Worm (Caenorhabditis elegans) whole organism, young adult: Measurements from ENCODE around the gene aly-2.
A peak's percentile ranks its signal among the peaks of the same experiment; 100 is the strongest.

Experiments
- B0019.2 ChIP-seq: fragments of 200-800 bp; sonication (Bioruptor generic); conservative IDR thresholded peaks from 2 replicates; pipeline ENCODE4 v1.3.6; 2022; ENCODE audit warnings: missing genetic modification reagents, missing genetic modification characterization, missing compliant biosample characterization
- B0261.1 ChIP-seq: sonication (generic microtip); optimal IDR thresholded peaks from 2 replicates; lab custom pipeline; 2016; ENCODE audit warnings: mild to moderate bottlenecking, missing genetic modification characterization, moderate library complexity, missing compliant biosample characterization
- B0336.3 ChIP-seq: fragments of 200-800 bp; sonication (Bioruptor generic); IDR thresholded peaks from 2 replicates; pipeline ENCODE4 v1.3.6; 2022; ENCODE audit warnings: missing genetic modification characterization, missing compliant biosample characterization
- D2030.7 ChIP-seq: fragments of 200-800 bp; sonication (Bioruptor generic); IDR thresholded peaks from 2 replicates; pipeline ENCODE4 v1.3.6; 2022; ENCODE audit warnings: missing genetic modification reagents, missing genetic modification characterization, missing compliant biosample characterization
- F33H1.4 ChIP-seq: fragments of 200-800 bp; sonication (Bioruptor generic); IDR thresholded peaks from 2 replicates; pipeline ENCODE4 v1.3.6; 2022; ENCODE audit warnings: missing genetic modification reagents, missing genetic modification characterization, missing compliant biosample characterization
- F49E8.2 ChIP-seq: sonication (generic microtip); optimal IDR thresholded peaks from 3 replicates; lab custom pipeline; 2017; ENCODE audit warnings: missing genetic modification characterization, mild to moderate bottlenecking, missing compliant biosample characterization, antibody characterized with exemption, moderate library complexity; ENCODE audit not compliant: insufficient read depth
- F57A8.1 ChIP-seq: fragments of 200-800 bp; sonication (Bioruptor generic); optimal IDR thresholded peaks from 2 replicates; lab custom pipeline; 2018; ENCODE audit warnings: mild to moderate bottlenecking, missing genetic modification characterization, moderate library complexity, missing compliant biosample characterization
- T26A5.8 ChIP-seq: sonication (generic microtip); optimal IDR thresholded peaks from 2 replicates; lab custom pipeline; 2016; ENCODE audit warnings: missing genetic modification characterization, missing compliant biosample characterization
- Y53F4B.3 ChIP-seq: fragments of 200-800 bp; sonication (Bioruptor generic); IDR thresholded peaks from 2 replicates; pipeline ENCODE4 v1.3.6; 2022; ENCODE audit warnings: missing genetic modification reagents, missing genetic modification characterization, missing compliant biosample characterization
- Y67H2A.10 ChIP-seq: fragments of 200-800 bp; sonication (Bioruptor generic); conservative IDR thresholded peaks from 2 replicates; pipeline ENCODE4 v1.3.6; 2022; ENCODE audit warnings: missing genetic modification reagents, missing genetic modification characterization, missing compliant biosample characterization
- akir-1 ChIP-seq: fragments of 200-800 bp; sonication (Bioruptor generic); optimal IDR thresholded peaks from 2 replicates; lab custom pipeline; 2018; ENCODE audit warnings: mild to moderate bottlenecking, missing genetic modification characterization, moderate library complexity, missing compliant biosample characterization
- ama-1 ChIP-seq, 3 experiments: fragments of 150-350 bp in 1 of 3; sonication (generic microtip) in 2 of 3; optimal IDR thresholded peaks; 2 replicates each; lab custom pipeline; 2014 to 2018; ENCODE audit warnings: missing biosample characterization in 2 of 3, missing genetic modification characterization in 2 of 3, missing genetic modification reagents in 2 of 3
- attf-5 ChIP-seq: fragments of 200-800 bp; sonication (Bioruptor generic); optimal IDR thresholded peaks from 2 replicates; lab custom pipeline; 2018; ENCODE audit warnings: mild to moderate bottlenecking, missing genetic modification characterization, missing compliant biosample characterization
- bed-2 ChIP-seq: fragments of 200-800 bp; sonication (Bioruptor generic); IDR thresholded peaks from 2 replicates; pipeline ENCODE4 v1.3.6; 2022; ENCODE audit warnings: missing genetic modification reagents, missing genetic modification characterization, missing compliant biosample characterization
- cebp-1 ChIP-seq, 2 experiments: fragments of 200-800 bp in 1 of 2; sonication (Bioruptor generic) in 1 of 2; sonication (generic microtip) in 1 of 2; IDR thresholded peaks in 1 of 2; optimal IDR thresholded peaks in 1 of 2; 2 replicates each; pipeline versions ENCODE4 v1.3.6 to Lab custom; 2017 to 2022; ENCODE audit warnings: missing compliant biosample characterization in 2 of 2, missing genetic modification characterization in 2 of 2, mild to moderate bottlenecking in 1 of 2, missing genetic modification reagents in 1 of 2, moderate library complexity in 1 of 2
- cebp-2 ChIP-seq: fragments of 200-800 bp; sonication (Bioruptor generic); IDR thresholded peaks from 2 replicates; pipeline ENCODE4 v1.3.6; 2022; ENCODE audit warnings: missing genetic modification characterization, missing compliant biosample characterization
- ceh-27 ChIP-seq: fragments of 200-800 bp; sonication (Bioruptor generic); optimal IDR thresholded peaks from 2 replicates; lab custom pipeline; 2018; ENCODE audit warnings: mild to moderate bottlenecking, missing genetic modification characterization, moderate library complexity, missing compliant biosample characterization
- ceh-79 ChIP-seq: sonication (generic microtip); optimal IDR thresholded peaks from 2 replicates; lab custom pipeline; 2017; ENCODE audit warnings: mild to moderate bottlenecking, missing genetic modification characterization, missing compliant biosample characterization
- die-1 ChIP-seq: sonication (generic microtip); optimal IDR thresholded peaks from 2 replicates; lab custom pipeline; 2016; ENCODE audit warnings: missing genotype, mild to moderate bottlenecking, missing genetic modification characterization, missing compliant biosample characterization
- dox-1 ChIP-seq: fragments of 200-800 bp; sonication (Bioruptor generic); IDR thresholded peaks from 2 replicates; pipeline ENCODE4 v1.3.6; 2022; ENCODE audit warnings: missing genetic modification reagents, missing genetic modification characterization, missing compliant biosample characterization
- efl-1 ChIP-seq: fragments of 150-350 bp; optimal IDR thresholded peaks from 2 replicates; lab custom pipeline; 2014; ENCODE audit warnings: missing biosample characterization, missing genetic modification reagents, missing genetic modification characterization
- fkh-3 ChIP-seq: sonication (generic microtip); optimal IDR thresholded peaks from 2 replicates; lab custom pipeline; 2016; ENCODE audit warnings: mild to moderate bottlenecking, missing genetic modification characterization, missing compliant biosample characterization
- gei-17 ChIP-seq: fragments of 200-800 bp; sonication (Bioruptor generic); optimal IDR thresholded peaks from 2 replicates; lab custom pipeline; 2018; ENCODE audit warnings: mild to moderate bottlenecking, missing genetic modification characterization, missing compliant biosample characterization
- hlh-26 ChIP-seq: fragments of 200-800 bp; sonication (Bioruptor generic); conservative IDR thresholded peaks from 2 replicates; pipeline ENCODE4 v1.3.6; 2022; ENCODE audit warnings: missing genetic modification reagents, missing genetic modification characterization, missing compliant biosample characterization
- hmg-1.2 ChIP-seq: fragments of 200-800 bp; sonication (Bioruptor generic); IDR thresholded peaks from 2 replicates; pipeline ENCODE4 v1.3.6; 2022; ENCODE audit warnings: missing genetic modification reagents, missing genetic modification characterization, missing compliant biosample characterization
- let-526 ChIP-seq: fragments of 200-800 bp; sonication (Bioruptor generic); IDR thresholded peaks from 2 replicates; pipeline ENCODE4 v1.3.6; 2022; ENCODE audit warnings: missing genetic modification reagents, missing genetic modification characterization, missing compliant biosample characterization
- let-607 ChIP-seq, 2 experiments: fragments of 200-800 bp in 1 of 2; sonication (Bioruptor generic) in 1 of 2; sonication (generic microtip) in 1 of 2; optimal IDR thresholded peaks; 2 replicates each; lab custom pipeline; 2016 to 2018; ENCODE audit warnings: mild to moderate bottlenecking in 2 of 2, missing compliant biosample characterization in 2 of 2, missing genetic modification characterization in 2 of 2, moderate library complexity in 2 of 2, missing genotype in 1 of 2
- lin-35 ChIP-seq, 3 experiments: fragments of 150-350 bp in 2 of 3; sonication (generic microtip) in 1 of 3; optimal IDR thresholded peaks; 2 replicates each; lab custom pipeline; 2014 to 2018; ENCODE audit warnings: missing biosample characterization in 3 of 3, missing genetic modification characterization in 3 of 3, missing genetic modification reagents in 3 of 3
- lin-40 ChIP-seq: sonication (generic microtip); optimal IDR thresholded peaks from 2 replicates; lab custom pipeline; 2016; ENCODE audit warnings: missing genetic modification characterization, mild to moderate bottlenecking, missing compliant biosample characterization, missing genotype, missing genetic modification reagents
- lir-1 ChIP-seq: fragments of 200-800 bp; sonication (Bioruptor generic); conservative IDR thresholded peaks from 2 replicates; pipeline ENCODE4 v1.3.6; 2022; ENCODE audit warnings: missing genetic modification reagents, missing genetic modification characterization, missing compliant biosample characterization
- lsl-1 ChIP-seq: fragments of 200-800 bp; sonication (Bioruptor generic); optimal IDR thresholded peaks from 2 replicates; lab custom pipeline; 2018; ENCODE audit warnings: mild to moderate bottlenecking, missing genetic modification characterization, moderate library complexity, missing compliant biosample characterization
- madf-6 ChIP-seq: fragments of 200-800 bp; sonication (Bioruptor generic); IDR thresholded peaks from 2 replicates; pipeline ENCODE4 v1.3.6; 2022; ENCODE audit warnings: missing genetic modification reagents, missing genetic modification characterization, missing compliant biosample characterization
- nfya-1 ChIP-seq: sonication (generic microtip); optimal IDR thresholded peaks from 2 replicates; lab custom pipeline; 2017; ENCODE audit warnings: antibody characterized with exemption, missing compliant biosample characterization, missing genetic modification characterization, borderline replicate concordance; ENCODE audit not compliant: insufficient read depth
- nfyb-1 ChIP-seq: fragments of 200-800 bp; sonication (Bioruptor generic); IDR thresholded peaks from 2 replicates; pipeline ENCODE4 v1.3.6; 2022; ENCODE audit warnings: missing genetic modification reagents, missing genetic modification characterization, missing compliant biosample characterization
- nhr-80 ChIP-seq: sonication (generic microtip); optimal IDR thresholded peaks from 2 replicates; lab custom pipeline; 2016; ENCODE audit warnings: missing genetic modification characterization, missing compliant biosample characterization
- nhr-90 ChIP-seq: sonication (generic microtip); optimal IDR thresholded peaks from 2 replicates; lab custom pipeline; 2016; ENCODE audit warnings: missing genotype, mild to moderate bottlenecking, missing genetic modification characterization, missing compliant biosample characterization
- pha-4 ChIP-seq: fragments of 150-350 bp; sonication (generic microtip); optimal IDR thresholded peaks from 2 replicates; lab custom pipeline; 2014; ENCODE audit warnings: missing biosample characterization, missing genetic modification reagents, missing genetic modification characterization
- rec-8 ChIP-seq, 2 experiments: sonication (generic microtip); optimal IDR thresholded peaks; 2 replicates each; lab custom pipeline; 2016; ENCODE audit warnings: mild to moderate bottlenecking in 2 of 2, missing genetic modification characterization in 2 of 2, missing genetic modification reagents in 2 of 2, missing genotype in 2 of 2, missing biosample characterization in 1 of 2, missing compliant biosample characterization in 1 of 2, moderate library complexity in 1 of 2
- repo-1 ChIP-seq: sonication (generic microtip); optimal IDR thresholded peaks from 2 replicates; lab custom pipeline; 2017; ENCODE audit warnings: mild to moderate bottlenecking, missing genetic modification characterization, missing compliant biosample characterization
- rpc-1 ChIP-seq, 2 experiments: fragments of 150-350 bp in 1 of 2; sonication (generic microtip) in 1 of 2; optimal IDR thresholded peaks; 2 replicates each; lab custom pipeline; 2014 to 2018; ENCODE audit warnings: missing biosample characterization in 1 of 2, missing genetic modification characterization in 1 of 2, missing genetic modification reagents in 1 of 2, missing genotype in 1 of 2
- snpc-1.1 ChIP-seq: sonication (generic microtip); optimal IDR thresholded peaks from 2 replicates; lab custom pipeline; 2017; ENCODE audit warnings: missing genetic modification characterization, mild to moderate bottlenecking, missing compliant biosample characterization, antibody characterized with exemption, moderate library complexity, missing genotype, missing genetic modification reagents; ENCODE audit not compliant: insufficient read depth
- tbp1 ChIP-seq: fragments of 200-800 bp; sonication (Bioruptor generic); optimal IDR thresholded peaks from 2 replicates; lab custom pipeline; 2018; ENCODE audit warnings: mild to moderate bottlenecking, missing genetic modification characterization, missing compliant biosample characterization
- unc-130 ChIP-seq: sonication (generic microtip); optimal IDR thresholded peaks from 2 replicates; lab custom pipeline; 2016; ENCODE audit warnings: missing genetic modification reagents, missing genetic modification characterization, missing compliant biosample characterization
- xnd-1 ChIP-seq: sonication (generic microtip); optimal IDR thresholded peaks from 2 replicates; lab custom pipeline; 2016; ENCODE audit warnings: missing genotype, missing genetic modification reagents, missing genetic modification characterization, missing compliant biosample characterization
- ztf-28 ChIP-seq: fragments of 200-800 bp; sonication (Bioruptor generic); IDR thresholded peaks from 2 replicates; pipeline ENCODE4 v1.3.6; 2022; ENCODE audit warnings: missing genetic modification reagents, missing genetic modification characterization, missing compliant biosample characterization
- ztf-3 ChIP-seq: fragments of 200-800 bp; sonication (Bioruptor generic); optimal IDR thresholded peaks from 2 replicates; lab custom pipeline; 2018; ENCODE audit warnings: mild to moderate bottlenecking, missing genetic modification characterization, missing compliant biosample characterization

Gene aly-2

DNA sequence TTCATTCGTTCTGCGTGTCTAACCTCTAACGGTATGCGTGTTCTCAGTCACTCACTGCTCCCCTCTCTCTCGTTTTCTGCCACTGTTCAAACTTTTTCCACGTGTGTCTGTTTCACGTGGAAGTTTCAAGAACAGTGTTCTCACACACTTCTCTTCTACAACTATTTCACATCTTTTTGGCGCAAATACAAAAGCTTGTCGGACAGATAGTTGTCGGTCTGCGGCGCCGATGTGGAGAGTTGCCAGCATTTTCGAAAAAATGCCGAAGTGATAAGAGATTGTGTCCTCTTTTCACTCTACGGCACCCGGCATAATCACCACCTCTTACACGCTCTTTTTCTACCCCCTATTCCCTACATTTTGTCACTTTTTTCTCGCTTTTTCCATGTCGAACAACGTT lies 28.9 kb upstream of the aly-2 start:
- TF ChIP-seq cebp-1 (GFP tag; IDR thresholded peaks at IDR 0.05; lab: Robert Waterston, UW) (no peak), cebp-1 (tag; optimal IDR thresholded peaks at IDR 0.05; lab: Kevin White, UChicago) (no peak), cebp-2 (GFP tag; lab: Robert Waterston, UW) (0 out of 2 replicates have a peak, but pooled peaks have one; percentile 69), die-1 (tag; lab: Kevin White, UChicago) (no peak), pha-4 (tag; lab: Kevin White, UChicago) (no peak), rpc-1 (optimal IDR thresholded peaks at IDR 0.05; lab: Kevin White, UChicago) (no peak), rpc-1 (tag; optimal IDR thresholded peaks at IDR 0.05; lab: Kevin White, UChicago) (no peak), bed-2 (GFP tag; lab: Robert Waterston, UW) (no peak), efl-1 (GFP tag; lab: Kevin White, UChicago) (no peak), nfya-1 (tag; lab: Kevin White, UChicago) (no peak), fkh-3 (tag; lab: Kevin White, UChicago) (no peak), ztf-3 (GFP tag; lab: Kevin White, UChicago) (no peak), rec-8 (tag; optimal IDR thresholded peaks at IDR 0.05; lab: Kevin White, UChicago) (no peak), dox-1 (GFP tag; lab: Robert Waterston, UW) (no peak), attf-5 (GFP tag; lab: Kevin White, UChicago) (peak; percentile 25), repo-1 (tag; lab: Kevin White, UChicago) (no peak), unc-130 (no peak), nhr-90 (no peak), let-607 (tag; optimal IDR thresholded peaks at IDR 0.05; lab: Kevin White, UChicago) (peak; percentile 41 to 86), snpc-1.1 (tag; lab: Kevin White, UChicago) (no peak), lir-1 (GFP tag; lab: Robert Waterston, UW) (no peak), F57A8.1 (no peak), ceh-79 (tag; lab: Kevin White, UChicago) (no peak), lin-35 (GFP tag; optimal IDR thresholded peaks at IDR 0.05; lab: Kevin White, UChicago) (no peak), gei-17 (GFP tag; lab: Kevin White, UChicago) (no peak), lin-40 (tag; lab: Kevin White, UChicago) (no peak), B0336.3 (GFP tag; lab: Robert Waterston, UW) (no peak), hmg-1.2 (no peak), T26A5.8 (tag; lab: Kevin White, UChicago) (no peak), ceh-27 (no peak), F33H1.4 (GFP tag; lab: Robert Waterston, UW) (no peak), nhr-80 (tag; lab: Kevin White, UChicago) (peak; percentile 85), let-526 (GFP tag; lab: Robert Waterston, UW) (peak; percentile 12; the same call in 1 of the 2 replicates), nfyb-1 (GFP tag; lab: Robert Waterston, UW) (no peak)

DNA sequence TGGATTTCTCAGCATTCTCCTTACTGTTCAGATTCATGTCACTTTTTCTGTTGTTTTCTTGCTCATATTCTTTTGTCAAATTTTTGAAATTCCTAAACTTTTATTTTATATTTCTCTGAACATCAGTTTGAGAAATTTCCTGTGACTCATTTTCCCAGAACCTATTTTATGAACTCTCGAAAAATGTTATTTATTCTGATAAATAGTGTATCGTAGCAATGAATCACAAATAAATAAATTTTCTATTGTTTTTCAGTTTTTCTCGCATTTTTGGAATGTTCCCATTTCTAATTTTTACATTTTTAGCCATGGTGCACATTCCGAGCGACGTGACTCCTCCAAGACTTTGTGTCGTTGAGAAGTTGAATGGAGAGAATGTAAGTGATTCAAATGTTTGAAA lies 28.5 kb upstream of the aly-2 start, which contains the start of gene nrfl-1:
Gene nrfl-1 (plus strand): TSS at position 301 of the 400 bp plus-strand sequence.
- TF ChIP-seq die-1 (tag; lab: Kevin White, UChicago) (no peak), ztf-28 (no peak), F57A8.1 (no peak), B0019.2 (GFP tag; lab: Robert Waterston, UW) (no peak), hlh-26 (GFP tag; lab: Robert Waterston, UW) (no peak), D2030.7 (GFP tag; lab: Robert Waterston, UW) (no peak), madf-6 (GFP tag; lab: Robert Waterston, UW) (no peak), xnd-1 (tag; lab: Kevin White, UChicago) (no peak), B0261.1 (tag; lab: Kevin White, UChicago) (no peak), akir-1 (no peak), tbp1 (GFP tag; lab: Kevin White, UChicago) (no peak), cebp-1 (GFP tag; IDR thresholded peaks at IDR 0.05; lab: Robert Waterston, UW) (no peak), cebp-1 (tag; optimal IDR thresholded peaks at IDR 0.05; lab: Kevin White, UChicago) (no peak), nfyb-1 (GFP tag; lab: Robert Waterston, UW) (no peak), F49E8.2 (tag; lab: Kevin White, UChicago) (no peak), lin-40 (tag; lab: Kevin White, UChicago) (no peak), ama-1 (optimal IDR thresholded peaks at IDR 0.05; lab: Kevin White, UChicago) (no peak), ama-1 (GFP tag; optimal IDR thresholded peaks at IDR 0.05; lab: Kevin White, UChicago) (no peak), ztf-3 (GFP tag; lab: Kevin White, UChicago) (no peak), Y53F4B.3 (GFP tag; lab: Robert Waterston, UW) (no peak), Y67H2A.10 (no peak), lsl-1 (GFP tag; lab: Kevin White, UChicago) (no peak)
